Worm (Caenorhabditis elegans) whole organism, late embryonic: ENCODE data around the gene srab-25.

Experiments
- C08G9.2 ChIP-seq: sonication (generic microtip); optimal IDR thresholded peaks from 2 replicates; lab custom pipeline; 2016; ENCODE audit warnings: mild to moderate bottlenecking, missing genetic modification characterization, moderate library complexity, missing compliant biosample characterization
- F13H6.1 ChIP-seq: sonication (generic microtip); optimal IDR thresholded peaks from 2 replicates; lab custom pipeline; 2016; ENCODE audit warnings: missing genetic modification characterization, missing compliant biosample characterization
- ahr-1 ChIP-seq: sonication (generic microtip); optimal IDR thresholded peaks from 2 replicates; lab custom pipeline; 2016; ENCODE audit warnings: missing genetic modification characterization, missing compliant biosample characterization
- ama-1 ChIP-seq: fragments of 150-350 bp; optimal IDR thresholded peaks from 2 replicates; lab custom pipeline; 2014
- ceh-2 ChIP-seq: sonication (generic microtip); optimal IDR thresholded peaks from 2 replicates; lab custom pipeline; 2016; ENCODE audit warnings: missing genotype, missing genetic modification characterization, missing compliant biosample characterization
- ceh-30 ChIP-seq: fragments of 150-350 bp; optimal IDR thresholded peaks from 2 replicates; lab custom pipeline; 2014; ENCODE audit warnings: missing biosample characterization, missing genetic modification characterization
- ceh-31 ChIP-seq: sonication (generic microtip); optimal IDR thresholded peaks from 2 replicates; lab custom pipeline; 2016; ENCODE audit warnings: missing genetic modification characterization, missing compliant biosample characterization
- ceh-34 ChIP-seq: sonication (generic microtip); optimal IDR thresholded peaks from 2 replicates; lab custom pipeline; 2016; ENCODE audit warnings: mild to moderate bottlenecking, missing genetic modification characterization, missing compliant biosample characterization
- ceh-45 ChIP-seq: fragments of 200-800 bp; sonication (Bioruptor generic); IDR thresholded peaks from 2 replicates; pipeline ENCODE4 v1.3.6; 2022; ENCODE audit warnings: missing genetic modification reagents, missing genetic modification characterization, missing compliant biosample characterization
- ceh-48 ChIP-seq: sonication (generic microtip); optimal IDR thresholded peaks from 2 replicates; lab custom pipeline; 2016; ENCODE audit warnings: missing genetic modification characterization, inconsistent platforms, missing compliant biosample characterization
- ceh-9 ChIP-seq: sonication (generic microtip); optimal IDR thresholded peaks from 2 replicates; lab custom pipeline; 2016; ENCODE audit warnings: mild to moderate bottlenecking, missing genetic modification characterization, inconsistent platforms, missing compliant biosample characterization
- elt-2 ChIP-seq: sonication (generic microtip); optimal IDR thresholded peaks from 2 replicates; lab custom pipeline; 2016; ENCODE audit warnings: missing genetic modification reagents, missing genetic modification characterization, missing compliant biosample characterization
- elt-4 ChIP-seq: sonication (generic microtip); optimal IDR thresholded peaks from 2 replicates; lab custom pipeline; 2016; ENCODE audit warnings: missing genetic modification characterization, missing compliant biosample characterization
- ets-4 ChIP-seq: sonication (generic microtip); optimal IDR thresholded peaks from 2 replicates; lab custom pipeline; 2016; ENCODE audit warnings: missing genetic modification characterization, missing compliant biosample characterization
- fkh-6 ChIP-seq: sonication (generic microtip); optimal IDR thresholded peaks from 2 replicates; lab custom pipeline; 2016; ENCODE audit warnings: missing genetic modification characterization, missing compliant biosample characterization
- gmeb-2 ChIP-seq: sonication (generic microtip); optimal IDR thresholded peaks from 2 replicates; lab custom pipeline; 2016; ENCODE audit warnings: missing genetic modification characterization, inconsistent platforms, missing compliant biosample characterization
- hlh-13 ChIP-seq: fragments of 200-800 bp; sonication (Bioruptor generic); optimal IDR thresholded peaks from 2 replicates; lab custom pipeline; 2018; ENCODE audit warnings: mild to moderate bottlenecking, missing genetic modification characterization, missing compliant biosample characterization
- hlh-30 ChIP-seq: sonication (generic microtip); optimal IDR thresholded peaks from 2 replicates; lab custom pipeline; 2017; ENCODE audit warnings: antibody characterized with exemption, missing genetic modification characterization, missing compliant biosample characterization; ENCODE audit not compliant: insufficient read depth
- hlh-8 ChIP-seq: sonication (generic microtip); optimal IDR thresholded peaks from 2 replicates; lab custom pipeline; 2016; ENCODE audit warnings: missing genotype, missing genetic modification characterization, missing compliant biosample characterization
- nfya-1 ChIP-seq: sonication (generic microtip); optimal IDR thresholded peaks from 2 replicates; lab custom pipeline; 2017; ENCODE audit warnings: missing genetic modification characterization, mild to moderate bottlenecking, missing compliant biosample characterization, antibody characterized with exemption, moderate library complexity
- nhr-11 ChIP-seq: fragments of 150-350 bp; optimal IDR thresholded peaks from 2 replicates; lab custom pipeline; 2014; ENCODE audit warnings: missing biosample characterization, missing genetic modification characterization
- nhr-232 ChIP-seq: sonication (generic microtip); optimal IDR thresholded peaks from 2 replicates; lab custom pipeline; 2016; ENCODE audit warnings: missing genetic modification characterization, missing compliant biosample characterization
- npax-4 ChIP-seq: sonication (generic microtip); optimal IDR thresholded peaks from 2 replicates; lab custom pipeline; 2016; ENCODE audit warnings: missing genetic modification characterization, missing compliant biosample characterization
- pat-9 ChIP-seq: fragments of 200-800 bp; sonication (Bioruptor generic); optimal IDR thresholded peaks from 2 replicates; lab custom pipeline; 2018; ENCODE audit warnings: mild to moderate bottlenecking, missing genetic modification characterization, moderate library complexity, missing compliant biosample characterization
- pax-1 ChIP-seq: fragments of 150-350 bp; optimal IDR thresholded peaks from 2 replicates; lab custom pipeline; 2014; ENCODE audit warnings: missing biosample characterization, missing genetic modification characterization
- pha-4 ChIP-seq: fragments of 150-350 bp; optimal IDR thresholded peaks from 2 replicates; lab custom pipeline; 2018; ENCODE audit warnings: missing biosample characterization, missing genetic modification reagents, missing genetic modification characterization
- rnt-1 ChIP-seq: sonication (generic microtip); optimal IDR thresholded peaks from 2 replicates; lab custom pipeline; 2016; ENCODE audit warnings: missing genetic modification characterization, missing compliant biosample characterization
- sox-2 ChIP-seq: fragments of 200-800 bp; sonication (Bioruptor generic); IDR thresholded peaks from 2 replicates; pipeline ENCODE4 v1.3.6; 2022; ENCODE audit warnings: missing genetic modification reagents, missing genetic modification characterization, missing compliant biosample characterization
- sox-4 ChIP-seq: sonication (generic microtip); optimal IDR thresholded peaks from 2 replicates; lab custom pipeline; 2017; ENCODE audit warnings: mild to moderate bottlenecking, missing genetic modification characterization, inconsistent platforms, missing compliant biosample characterization
- syd-9 ChIP-seq: sonication (generic microtip); optimal IDR thresholded peaks from 2 replicates; lab custom pipeline; 2016; ENCODE audit warnings: mild to moderate bottlenecking, missing genetic modification characterization, moderate library complexity, missing compliant biosample characterization
- ttx-3 ChIP-seq: sonication (generic microtip); optimal IDR thresholded peaks from 2 replicates; lab custom pipeline; 2016; ENCODE audit warnings: missing genetic modification reagents, missing genetic modification characterization, missing compliant biosample characterization
- unc-3 ChIP-seq, 2 experiments: fragments of 200-800 bp in 1 of 2; sonication (Bioruptor generic) in 1 of 2; sonication (generic microtip) in 1 of 2; conservative IDR thresholded peaks in 1 of 2; optimal IDR thresholded peaks in 1 of 2; 2 replicates each; pipeline versions ENCODE4 v1.3.6 to Lab custom; 2016 to 2022; ENCODE audit warnings: missing compliant biosample characterization in 2 of 2, missing genetic modification characterization in 2 of 2, missing genetic modification reagents in 1 of 2
- unc-42 ChIP-seq: sonication (generic microtip); optimal IDR thresholded peaks from 2 replicates; lab custom pipeline; 2016; ENCODE audit warnings: missing genotype, missing genetic modification characterization, missing compliant biosample characterization
- unc-55 ChIP-seq: sonication (generic microtip); optimal IDR thresholded peaks from 2 replicates; lab custom pipeline; 2017; ENCODE audit warnings: missing biosample characterization, missing genetic modification reagents, missing genetic modification characterization
- unc-86 ChIP-seq: sonication (generic microtip); optimal IDR thresholded peaks from 2 replicates; lab custom pipeline; 2016; ENCODE audit warnings: missing genetic modification characterization, missing compliant biosample characterization
- ztf-16 ChIP-seq: sonication (generic microtip); optimal IDR thresholded peaks from 2 replicates; lab custom pipeline; 2017; ENCODE audit warnings: missing genetic modification characterization, missing compliant biosample characterization

srab-25 gene

DNA sequence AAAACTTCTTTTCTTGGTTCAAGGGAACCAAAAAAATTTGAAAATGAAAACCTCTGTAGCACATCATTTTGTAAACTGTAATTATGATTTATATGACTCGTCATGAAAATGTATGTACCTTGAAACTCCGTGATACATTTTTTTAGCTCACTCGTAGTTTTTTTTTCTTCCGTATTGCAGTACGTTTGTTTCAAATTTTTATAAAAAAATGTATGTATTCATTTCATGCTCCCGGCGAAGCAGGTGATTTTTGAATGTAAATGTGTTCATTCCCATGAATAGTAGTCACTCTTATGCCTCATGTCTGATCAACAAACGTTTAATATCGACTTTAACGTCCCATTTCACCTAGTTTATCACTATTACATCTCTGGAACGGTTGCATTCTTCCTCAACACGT is 15.6 kb downstream of the srab-25 start, which contains the start of gene sri-27:
Gene sri-27, plus strand, starts transcription at position 301 of the 400 bp plus-strand sequence.
- TF ChIP-seq unc-55 (GFP tag; lab: Kevin White, UChicago) (no peak), nfya-1 (tag; lab: Kevin White, UChicago) (no peak), elt-4 (tag; lab: Kevin White, UChicago) (no peak), ztf-16 (tag; lab: Kevin White, UChicago) (no peak), elt-2 (tag; lab: Kevin White, UChicago) (no peak), fkh-6 (tag; lab: Kevin White, UChicago) (no peak), ceh-31 (no peak), nhr-232 (tag; lab: Kevin White, UChicago) (no peak), unc-86 (tag; lab: Kevin White, UChicago) (no peak), C08G9.2 (no peak), hlh-13 (GFP tag; lab: Kevin White, UChicago) (no peak), sox-4 (tag; lab: Kevin White, UChicago) (no peak), pat-9 (tag; lab: Kevin White, UChicago) (no peak), npax-4 (tag; lab: Kevin White, UChicago) (no peak), ttx-3 (tag; lab: Kevin White, UChicago) (no peak), F13H6.1 (tag; lab: Kevin White, UChicago) (no peak), rnt-1 (tag; lab: Kevin White, UChicago) (no peak), unc-42 (tag; lab: Kevin White, UChicago) (no peak)

ce11 chrV:1721966-1722365 is 19.0 kb downstream of the srab-25 start, which contains the start of gene srw-101:
Gene srw-101, plus strand, starts transcription at chrV:1722266.
- no peak for TF ChIP-seq pha-4
- TF ChIP-seq ttx-3 (tag; lab: Kevin White, UChicago) = no peak
- no peak for TF ChIP-seq nfya-1 (tag; lab: Kevin White, UChicago)
- TF ChIP-seq hlh-8 (tag; lab: Kevin White, UChicago) = no peak
- no peak for TF ChIP-seq ceh-45 (GFP tag; lab: Robert Waterston, UW)
- no peak for TF ChIP-seq hlh-13 (GFP tag; lab: Kevin White, UChicago)
- no peak for TF ChIP-seq ets-4 (tag; lab: Kevin White, UChicago)
- TF ChIP-seq F13H6.1 (tag; lab: Kevin White, UChicago) = no peak
- TF ChIP-seq unc-86 (tag; lab: Kevin White, UChicago) = no peak
- TF ChIP-seq pax-1 = no peak
- no peak for TF ChIP-seq elt-2 (tag; lab: Kevin White, UChicago)
- TF ChIP-seq unc-55 (GFP tag; lab: Kevin White, UChicago) = no peak
- TF ChIP-seq ceh-2 (tag; lab: Kevin White, UChicago) = no peak
- TF ChIP-seq syd-9 (tag; lab: Kevin White, UChicago) = no peak
- no peak for TF ChIP-seq unc-42 (tag; lab: Kevin White, UChicago)
- no peak for TF ChIP-seq ceh-30 (tag; lab: Kevin White, UChicago)
- no peak for TF ChIP-seq ceh-34 (tag; lab: Kevin White, UChicago)
- TF ChIP-seq ahr-1 (tag; lab: Kevin White, UChicago) = no peak

DNA sequence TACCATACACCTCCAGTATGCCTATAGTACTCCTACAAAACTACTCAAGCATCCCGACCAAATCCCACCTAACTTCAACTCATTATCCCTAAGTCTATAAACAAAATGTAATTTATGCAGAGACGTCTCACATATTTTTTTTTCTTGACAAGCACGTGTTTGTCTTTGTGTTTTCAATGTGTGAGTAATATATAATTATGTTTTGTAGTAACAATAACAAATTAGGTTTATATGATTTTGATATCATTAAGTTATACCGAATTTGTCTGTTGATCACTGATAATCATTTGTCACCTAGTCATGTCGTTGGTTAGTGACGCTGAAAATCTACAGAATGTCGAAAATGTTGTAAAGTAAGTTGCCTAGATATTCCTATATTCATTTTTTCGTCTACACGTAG is 21.0 kb downstream of the srab-25 start, which contains the start of gene srw-102:
Gene srw-102, plus strand, starts transcription at position 301 of the 400 bp plus-strand sequence.
- TF ChIP-seq F13H6.1 (tag; lab: Kevin White, UChicago) (no peak), nhr-11 (no peak), ceh-48 (tag; lab: Kevin White, UChicago) (no peak), ets-4 (tag; lab: Kevin White, UChicago) (no peak), sox-2 (no peak)

DNA sequence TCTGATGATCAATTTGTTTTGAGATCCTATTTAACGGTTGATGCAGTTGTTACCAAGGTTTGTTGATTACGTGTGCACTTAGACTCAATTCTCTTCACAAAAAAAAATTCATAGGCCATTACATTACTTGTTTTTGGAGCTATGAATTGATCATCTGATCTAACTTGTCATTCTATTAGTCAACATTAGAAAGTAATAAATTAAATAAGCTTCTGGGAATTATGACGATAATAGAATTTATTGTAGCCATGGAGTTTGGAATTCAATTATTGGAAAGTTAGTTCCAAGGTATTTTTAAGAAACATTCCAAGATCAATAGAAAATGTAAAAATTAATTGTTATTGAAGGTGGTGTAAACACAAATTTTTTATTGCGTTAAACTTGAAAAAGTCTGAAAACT is 22.7 kb downstream of the srab-25 start:
- TF ChIP-seq unc-3 (GFP tag; conservative IDR thresholded peaks at IDR 0.05; lab: Robert Waterston, UW) (no peak), unc-3 (tag; optimal IDR thresholded peaks at IDR 0.05; lab: Kevin White, UChicago) (no peak), ama-1 (lab: Kevin White, UChicago) (no peak), ceh-9 (tag; lab: Kevin White, UChicago) (no peak), nhr-11 (no peak), sox-2 (no peak), hlh-8 (tag; lab: Kevin White, UChicago) (no peak), fkh-6 (tag; lab: Kevin White, UChicago) (no peak), gmeb-2 (no peak), elt-4 (tag; lab: Kevin White, UChicago) (no peak), hlh-30 (tag; lab: Kevin White, UChicago) (no peak), unc-42 (tag; lab: Kevin White, UChicago) (no peak), unc-55 (GFP tag; lab: Kevin White, UChicago) (no peak), ceh-2 (tag; lab: Kevin White, UChicago) (no peak)
